Fruit fly (Drosophila melanogaster) whole organism, embryonic: Measurements from ENCODE around the gene Scgbeta.

ENCODE experiments used
- Abd-B ChIP-seq: fragments of 200-800 bp; sonication (Bioruptor generic); optimal IDR thresholded peaks from 2 replicates; lab custom pipeline; 2018; ENCODE audit warnings: missing biosample characterization, mild to moderate bottlenecking, missing genetic modification characterization, moderate library complexity
- CG10267 ChIP-seq: fragments of 200-800 bp; sonication (Bioruptor generic); optimal IDR thresholded peaks from 2 replicates; lab custom pipeline; 2018; ENCODE audit warnings: missing biosample characterization, mild to moderate bottlenecking, missing genetic modification characterization, moderate library complexity
- CG12236 ChIP-seq: fragments of 200-800 bp; sonication (Bioruptor generic); optimal IDR thresholded peaks from 2 replicates; lab custom pipeline; 2016; ENCODE audit warnings: missing biosample characterization, missing genetic modification characterization
- CG1233 ChIP-seq: fragments of 200-800 bp; sonication (Bioruptor generic); optimal IDR thresholded peaks from 4 replicates; lab custom pipeline; 2018; ENCODE audit warnings: missing biosample characterization, mild to moderate bottlenecking, missing genetic modification characterization
- CG12391 ChIP-seq: fragments of 200-800 bp; sonication (Bioruptor generic); optimal IDR thresholded peaks from 3 replicates; lab custom pipeline; 2018; ENCODE audit warnings: missing biosample characterization, mild to moderate bottlenecking, missing genetic modification characterization, moderate library complexity
- CG13123 ChIP-seq: fragments of 200-800 bp; sonication (Bioruptor generic); optimal IDR thresholded peaks from 2 replicates; lab custom pipeline; 2016; ENCODE audit warnings: missing biosample characterization, missing genetic modification characterization
- CG13624 ChIP-seq: fragments of 200-800 bp; sonication (Bioruptor generic); optimal IDR thresholded peaks from 2 replicates; lab custom pipeline; 2016; ENCODE audit warnings: missing biosample characterization, missing genetic modification characterization
- CG14050 ChIP-seq: fragments of 200-800 bp; sonication (Bioruptor generic); IDR thresholded peaks from 3 replicates; pipeline ENCODE4 v1.3.6; 2022; ENCODE audit warnings: missing biosample characterization, missing genetic modification characterization
- CG14667 ChIP-seq: fragments of 200-800 bp; sonication (Bioruptor generic); IDR thresholded peaks from 2 replicates; pipeline ENCODE4 v1.3.6; 2022; ENCODE audit warnings: missing biosample characterization, missing genetic modification characterization
- CG15073 ChIP-seq: fragments of 200-800 bp; sonication (Bioruptor generic); optimal IDR thresholded peaks from 2 replicates; lab custom pipeline; 2016; ENCODE audit warnings: missing biosample characterization, missing genetic modification characterization
- CG16815 ChIP-seq: fragments of 200-800 bp; sonication (Bioruptor generic); optimal IDR thresholded peaks from 3 replicates; lab custom pipeline; 2017; ENCODE audit warnings: missing biosample characterization, mild to moderate bottlenecking, missing genetic modification characterization
- CG2120 ChIP-seq: fragments of 200-800 bp; sonication (Bioruptor generic); optimal IDR thresholded peaks from 3 replicates; lab custom pipeline; 2016; ENCODE audit warnings: missing biosample characterization, missing genetic modification characterization
- CG32772 ChIP-seq: fragments of 200-800 bp; sonication (Bioruptor generic); IDR thresholded peaks from 2 replicates; pipeline ENCODE4 v1.3.6; 2022; ENCODE audit warnings: missing biosample characterization, missing genetic modification characterization
- CG3726 ChIP-seq: fragments of 200-800 bp; sonication (Bioruptor generic); IDR thresholded peaks from 3 replicates; pipeline ENCODE4, ENCODE4 v1.3.6; 2022; ENCODE audit warnings: missing biosample characterization, missing genetic modification characterization
- CG8089 ChIP-seq: fragments of 200-800 bp; sonication (Bioruptor generic); optimal IDR thresholded peaks from 3 replicates; lab custom pipeline; 2016; ENCODE audit warnings: missing biosample characterization, missing genetic modification characterization
- CG9932 ChIP-seq: fragments of 200-800 bp; sonication (Bioruptor generic); IDR thresholded peaks from 2 replicates; pipeline ENCODE4 v1.3.6; 2022; ENCODE audit warnings: missing biosample characterization, missing genetic modification characterization
- CHES-1-like ChIP-seq: fragments of 200-800 bp; sonication (Bioruptor generic); optimal IDR thresholded peaks from 2 replicates; lab custom pipeline; 2016; ENCODE audit warnings: missing biosample characterization, missing genetic modification characterization
- CTCF ChIP-seq: fragments of 200-800 bp; sonication (Bioruptor generic); optimal IDR thresholded peaks from 2 replicates; lab custom pipeline; 2017; ENCODE audit warnings: missing biosample characterization, mild to moderate bottlenecking, missing genetic modification characterization, moderate library complexity
- Dad ChIP-seq: fragments of 200-800 bp; sonication (Bioruptor generic); optimal IDR thresholded peaks from 3 replicates; lab custom pipeline; 2016; ENCODE audit warnings: missing biosample characterization, missing genetic modification characterization
- E2f1 ChIP-seq: fragments of 200-800 bp; sonication (Bioruptor generic); IDR thresholded peaks from 2 replicates; pipeline ENCODE4 v1.3.6; 2022; ENCODE audit warnings: missing biosample characterization, missing genetic modification characterization
- Fer2 ChIP-seq: fragments of 200-800 bp; sonication (Bioruptor generic); optimal IDR thresholded peaks from 2 replicates; lab custom pipeline; 2018; ENCODE audit warnings: missing biosample characterization, mild to moderate bottlenecking, missing genetic modification characterization, moderate library complexity
- GATAe ChIP-seq: fragments of 200-800 bp; sonication (Bioruptor generic); conservative IDR thresholded peaks from 2 replicates; pipeline ENCODE4 v1.3.6; 2022; ENCODE audit warnings: missing biosample characterization, missing genetic modification characterization
- Gsc ChIP-seq: fragments of 200-800 bp; sonication (Bioruptor generic); IDR thresholded peaks from 2 replicates; pipeline ENCODE4 v1.3.6; 2022; ENCODE audit warnings: missing biosample characterization, missing genetic modification characterization
- Gug ChIP-seq: fragments of 200-800 bp; sonication (Bioruptor generic); IDR thresholded peaks from 4 replicates; pipeline ENCODE4 v1.3.6; 2022; ENCODE audit warnings: missing biosample characterization, missing genetic modification characterization
- H15 ChIP-seq: fragments of 200-800 bp; sonication (Bioruptor generic); IDR thresholded peaks from 3 replicates; pipeline ENCODE4 v1.3.6; 2022; ENCODE audit warnings: missing biosample characterization, missing genetic modification characterization
- H2.0 ChIP-seq: fragments of 200-800 bp; sonication (Bioruptor generic); IDR thresholded peaks from 2 replicates; pipeline ENCODE4 v1.3.6; 2022; ENCODE audit warnings: missing biosample characterization, missing genetic modification characterization
- Hr3 ChIP-seq: fragments of 200-800 bp; sonication (Bioruptor generic); optimal IDR thresholded peaks from 3 replicates; lab custom pipeline; 2016; ENCODE audit warnings: missing biosample characterization, missing genetic modification characterization
- Lpt ChIP-seq: fragments of >200 bp; optimal IDR thresholded peaks from 2 replicates; lab custom pipeline; 2018; ENCODE audit warnings: missing biosample characterization, missing genetic modification characterization
- Myb ChIP-seq: fragments of 200-800 bp; sonication (Bioruptor generic); optimal IDR thresholded peaks from 2 replicates; lab custom pipeline; 2016; ENCODE audit warnings: missing biosample characterization, missing genetic modification characterization
- Oaz ChIP-seq: fragments of 200-800 bp; sonication (Bioruptor generic); IDR thresholded peaks from 2 replicates; pipeline ENCODE4 v1.3.6; 2022; ENCODE audit warnings: missing biosample characterization, missing genetic modification characterization
- Taf1 ChIP-seq: fragments of 200-800 bp; sonication (Bioruptor generic); IDR thresholded peaks from 2 replicates; pipeline ENCODE4 v1.3.6; 2022; ENCODE audit warnings: missing biosample characterization, missing genetic modification characterization
- ara ChIP-seq: fragments of 200-800 bp; sonication (Bioruptor generic); IDR thresholded peaks from 2 replicates; pipeline ENCODE4 v1.3.6; 2022; ENCODE audit warnings: missing biosample characterization, missing genetic modification characterization
- bcd ChIP-seq: fragments of 200-800 bp; sonication (Bioruptor generic); optimal IDR thresholded peaks from 2 replicates; lab custom pipeline; 2017; ENCODE audit warnings: missing biosample characterization, mild to moderate bottlenecking, missing genetic modification characterization
- bsh ChIP-seq, 2 experiments: fragments of 200-800 bp; sonication (Bioruptor generic); optimal IDR thresholded peaks; 2 replicates each; lab custom pipeline; 2017 to 2018; ENCODE audit warnings: mild to moderate bottlenecking in 2 of 2, missing biosample characterization in 2 of 2, missing genetic modification characterization in 2 of 2, moderate library complexity in 1 of 2
- cad ChIP-seq: fragments of >200 bp; optimal IDR thresholded peaks from 2 replicates; lab custom pipeline; 2017; ENCODE audit warnings: missing biosample characterization, missing genetic modification characterization
- chn ChIP-seq: fragments of 200-800 bp; sonication (Bioruptor generic); optimal IDR thresholded peaks from 2 replicates; lab custom pipeline; 2016; ENCODE audit warnings: missing biosample characterization, missing genetic modification characterization
- dpn ChIP-seq, 2 experiments: fragments of 200-800 bp; sonication (Bioruptor generic); optimal IDR thresholded peaks; 3 replicates each; lab custom pipeline; 2016; ENCODE audit warnings: missing biosample characterization in 2 of 2, missing genetic modification characterization in 2 of 2
- dysf ChIP-seq: fragments of 200-800 bp; sonication (Bioruptor generic); IDR thresholded peaks from 3 replicates; pipeline ENCODE4 v1.3.6; 2022; ENCODE audit warnings: missing biosample characterization, missing genetic modification characterization
- fd102C ChIP-seq: fragments of 200-800 bp; sonication (Bioruptor generic); optimal IDR thresholded peaks from 2 replicates; lab custom pipeline; 2018; ENCODE audit warnings: missing biosample characterization, mild to moderate bottlenecking, missing genetic modification characterization, moderate library complexity
- fd96Cb ChIP-seq: fragments of 200-800 bp; sonication (Bioruptor generic); optimal IDR thresholded peaks from 2 replicates; lab custom pipeline; 2018; ENCODE audit warnings: missing biosample characterization, mild to moderate bottlenecking, missing genetic modification characterization, moderate library complexity
- grn ChIP-seq: fragments of 200-800 bp; sonication (Bioruptor generic); optimal IDR thresholded peaks from 3 replicates; lab custom pipeline; 2017; ENCODE audit warnings: missing biosample characterization, missing genetic modification characterization
- gro ChIP-seq: fragments of 200-800 bp; sonication (Bioruptor generic); optimal IDR thresholded peaks from 2 replicates; lab custom pipeline; 2016; ENCODE audit warnings: missing biosample characterization, missing genetic modification characterization
- ind ChIP-seq: fragments of 200-800 bp; sonication (Bioruptor generic); optimal IDR thresholded peaks from 3 replicates; lab custom pipeline; 2016; ENCODE audit warnings: missing biosample characterization, missing genetic modification characterization
- jumu ChIP-seq: fragments of 200-800 bp; sonication (Bioruptor generic); optimal IDR thresholded peaks from 3 replicates; lab custom pipeline; 2016; ENCODE audit warnings: missing biosample characterization, missing genetic modification characterization
- luna ChIP-seq: fragments of 200-800 bp; sonication (Bioruptor generic); optimal IDR thresholded peaks from 2 replicates; lab custom pipeline; 2016; ENCODE audit warnings: missing biosample characterization, missing genetic modification characterization
- mld ChIP-seq: fragments of 200-800 bp; sonication (Bioruptor generic); IDR thresholded peaks from 3 replicates; pipeline ENCODE4 v1.3.6; 2022; ENCODE audit warnings: missing biosample characterization, missing genetic modification characterization; ENCODE audit not compliant: partially characterized antibody
- pnt ChIP-seq: fragments of 200-800 bp; sonication (Bioruptor generic); optimal IDR thresholded peaks from 3 replicates; lab custom pipeline; 2016; ENCODE audit warnings: missing biosample characterization, missing genetic modification characterization
- psq ChIP-seq: fragments of 200-800 bp; sonication (Bioruptor generic); optimal IDR thresholded peaks from 2 replicates; lab custom pipeline; 2017; ENCODE audit warnings: missing biosample characterization, missing genetic modification characterization
- toy ChIP-seq: fragments of 200-800 bp; sonication (Bioruptor generic); IDR thresholded peaks from 2 replicates; pipeline ENCODE4 v1.3.6; 2022; ENCODE audit warnings: missing biosample characterization, missing genetic modification characterization
- z ChIP-seq: fragments of 200-800 bp; sonication (Bioruptor generic); IDR thresholded peaks from 3 replicates; pipeline ENCODE4 v1.3.6; 2022; ENCODE audit warnings: missing biosample characterization, missing genetic modification characterization
- zen2 ChIP-seq: fragments of 200-800 bp; sonication (Bioruptor generic); IDR thresholded peaks from 3 replicates; pipeline ENCODE4 v1.3.6; 2022; ENCODE audit warnings: missing biosample characterization, missing genetic modification characterization; ENCODE audit not compliant: partially characterized antibody
- zfh1 ChIP-seq: fragments of 200-800 bp; sonication (Bioruptor generic); IDR thresholded peaks from 3 replicates; pipeline ENCODE4 v1.3.6; 2022; ENCODE audit warnings: missing biosample characterization, missing genetic modification characterization

Gene Scgbeta

dm6 chr3R:12425510-12426309 lies 3.5 kb upstream of the Scgbeta start, which contains the start of gene Pp1-87B (continued):
- no peak for TF ChIP-seq toy (GFP tag; lab: Robert Waterston, UW)
- no peak for TF ChIP-seq Fer2
- no peak for TF ChIP-seq CG13123 (GFP tag; lab: Kevin White, UChicago)
- TF ChIP-seq Abd-B = peak; percentile 30
- no peak for TF ChIP-seq gro
- no peak for TF ChIP-seq CG8089 (GFP tag; lab: Kevin White, UChicago)
- no peak for TF ChIP-seq z
- no peak for TF ChIP-seq H2.0 (GFP tag; lab: Robert Waterston, UW)
- TF ChIP-seq CG12236 (GFP tag; lab: Kevin White, UChicago) = no peak
- TF ChIP-seq CG15073 (GFP tag; lab: Kevin White, UChicago) = no peak
- TF ChIP-seq psq (GFP tag; lab: Kevin White, UChicago) = no peak
- no peak for TF ChIP-seq Gug (GFP tag; lab: Robert Waterston, UW)
- no peak for TF ChIP-seq chn (GFP tag; lab: Kevin White, UChicago)
- no peak for TF ChIP-seq Gsc (GFP tag; lab: Robert Waterston, UW)
- peak in 1 of 2 experiments; percentile 11 for TF ChIP-seq dpn (GFP tag; optimal IDR thresholded peaks at IDR 0.05; lab: Kevin White, UChicago)
- TF ChIP-seq bcd (GFP tag; lab: Kevin White, UChicago) = peak; percentile 15
- TF ChIP-seq CG1233 (GFP tag; lab: Kevin White, UChicago) = no peak
- TF ChIP-seq luna (GFP tag; lab: Kevin White, UChicago) = no peak
- TF ChIP-seq CG14667 (GFP tag; lab: Robert Waterston, UW) = no peak
- TF ChIP-seq CG13624 (GFP tag; lab: Kevin White, UChicago) = no peak
- TF ChIP-seq zen2 = no peak
- peak; percentile 20 for TF ChIP-seq CG12391
- TF ChIP-seq Dad (GFP tag; lab: Kevin White, UChicago) = no peak
- no peak for TF ChIP-seq CHES-1-like (GFP tag; lab: Kevin White, UChicago)
- peak; percentile 16 for TF ChIP-seq CG10267
- TF ChIP-seq fd96Cb = no peak
- TF ChIP-seq CG3726 (GFP tag; lab: Robert Waterston, UW) = no peak
- TF ChIP-seq E2f1 (GFP tag; lab: Robert Waterston, UW) = no peak
- no peak for TF ChIP-seq bsh (GFP tag; optimal IDR thresholded peaks at IDR 0.05; lab: Kevin White, UChicago)
- peak; percentile 7 for TF ChIP-seq CG2120
- 0 out of 3 replicates have a peak, but pooled peaks have one; percentile 7 for TF ChIP-seq dysf (GFP tag; lab: Robert Waterston, UW)
- no peak for TF ChIP-seq Lpt
- TF ChIP-seq Hr3 (GFP tag; lab: Kevin White, UChicago) = no peak
- peak; percentile 74 for TF ChIP-seq Myb (GFP tag; lab: Kevin White, UChicago)
- TF ChIP-seq zfh1 (GFP tag; lab: Robert Waterston, UW) = no peak
- TF ChIP-seq CG14050 (GFP tag; lab: Robert Waterston, UW) = no peak
- TF ChIP-seq CG16815 (GFP tag; lab: Kevin White, UChicago) = no peak
- TF ChIP-seq CG32772 = no peak
- TF ChIP-seq jumu (GFP tag; lab: Kevin White, UChicago) = peak; percentile 76
- TF ChIP-seq GATAe (GFP tag; lab: Robert Waterston, UW) = no peak
- TF ChIP-seq Taf1 (GFP tag; lab: Robert Waterston, UW) = no peak
- no peak for TF ChIP-seq cad (GFP tag; lab: Kevin White, UChicago)
- TF ChIP-seq ara (GFP tag; lab: Robert Waterston, UW) = no peak
- no peak for TF ChIP-seq Oaz (GFP tag; lab: Robert Waterston, UW)
- no peak for TF ChIP-seq ind (GFP tag; lab: Kevin White, UChicago)
- no peak for TF ChIP-seq CG9932 (GFP tag; lab: Robert Waterston, UW)
- TF ChIP-seq grn (GFP tag; lab: Kevin White, UChicago) = no peak
- TF ChIP-seq H15 (GFP tag; lab: Robert Waterston, UW) = no peak
- TF ChIP-seq fd102C = no peak
- no peak for TF ChIP-seq pnt
- TF ChIP-seq CTCF = no peak
- TF ChIP-seq mld (GFP tag; lab: Robert Waterston, UW) = no peak
